Worm (Caenorhabditis elegans): ENCODE measurements around the gene clec-184.

ce11 chrIV:12463370-12463769 is 30.9 kb downstream of the clec-184 start, which contains the start of gene C25G4.8:
- TF ChIP-seq hlh-30 (tag; optimal IDR thresholded peaks at IDR 0.05; ENCODE audit: insufficient read depth) = no peak
- TF ChIP-seq tbx-7 (tag; optimal IDR thresholded peaks at IDR 0.05) = no peak
- TF ChIP-seq pag-3 (tag; optimal IDR thresholded peaks at IDR 0.05; ENCODE audit: borderline replicate concordance) = no peak
- no peak for TF ChIP-seq mec-3 (tag; optimal IDR thresholded peaks at IDR 0.05; ENCODE audit: borderline replicate concordance)
- TF ChIP-seq ets-4 (tag; optimal IDR thresholded peaks at IDR 0.05) = no peak
- no peak for TF ChIP-seq lin-11 (tag; optimal IDR thresholded peaks at IDR 0.05)
- TF ChIP-seq ceh-34 (tag; optimal IDR thresholded peaks at IDR 0.05) = no peak
- TF ChIP-seq dmd-4 (tag; optimal IDR thresholded peaks at IDR 0.05; ENCODE audit: borderline replicate concordance) = no peak
